Worm (Caenorhabditis elegans) whole organism, midembryonic: Measurements from ENCODE around the gene atln-1.

Experiments used
- T22C8.4 ChIP-seq: fragments of 200-800 bp; sonication (Bioruptor generic); IDR thresholded peaks from 2 replicates; pipeline ENCODE4 v1.3.6; 2022; ENCODE audit warnings: missing genetic modification characterization, missing compliant biosample characterization
- cog-1 ChIP-seq: sonication (generic microtip); optimal IDR thresholded peaks from 2 replicates; lab custom pipeline; 2016; ENCODE audit warnings: missing genetic modification characterization, missing compliant biosample characterization
- flt-1 ChIP-seq: fragments of 200-800 bp; sonication (Bioruptor generic); IDR thresholded peaks from 2 replicates; pipeline ENCODE4 v1.3.6; 2022; ENCODE audit warnings: missing genetic modification characterization, missing compliant biosample characterization
- klf-2 ChIP-seq: fragments of 200-800 bp; sonication (Bioruptor generic); conservative IDR thresholded peaks from 2 replicates; pipeline ENCODE4 v1.3.6; 2022; ENCODE audit warnings: missing genetic modification reagents, missing genetic modification characterization, missing compliant biosample characterization
- med-1 ChIP-seq: sonication (generic microtip); optimal IDR thresholded peaks from 2 replicates; lab custom pipeline; 2017; ENCODE audit warnings: missing genetic modification characterization, mild to moderate bottlenecking, missing compliant biosample characterization, antibody characterized with exemption, missing genetic modification reagents; ENCODE audit not compliant: insufficient read depth
- ref-1 ChIP-seq: fragments of 200-800 bp; sonication (Bioruptor generic); conservative IDR thresholded peaks from 2 replicates; pipeline ENCODE4 v1.3.6; 2022; ENCODE audit warnings: missing genetic modification reagents, missing genetic modification characterization, missing compliant biosample characterization
- tab-1 ChIP-seq: fragments of 200-800 bp; sonication (Bioruptor generic); IDR thresholded peaks from 2 replicates; pipeline ENCODE4 v1.3.6; 2022; ENCODE audit warnings: missing genetic modification characterization, missing compliant biosample characterization
- ztf-23 ChIP-seq: fragments of 200-800 bp; sonication (Bioruptor generic); IDR thresholded peaks from 2 replicates; pipeline ENCODE4 v1.3.6; 2022; ENCODE audit warnings: missing genetic modification reagents, missing genetic modification characterization, missing compliant biosample characterization
- ztf-29 ChIP-seq: fragments of 200-800 bp; sonication (Bioruptor generic); IDR thresholded peaks from 2 replicates; pipeline ENCODE4 v1.3.6; 2022; ENCODE audit warnings: missing genetic modification reagents, missing genetic modification characterization, missing compliant biosample characterization

atln-1 gene

DNA sequence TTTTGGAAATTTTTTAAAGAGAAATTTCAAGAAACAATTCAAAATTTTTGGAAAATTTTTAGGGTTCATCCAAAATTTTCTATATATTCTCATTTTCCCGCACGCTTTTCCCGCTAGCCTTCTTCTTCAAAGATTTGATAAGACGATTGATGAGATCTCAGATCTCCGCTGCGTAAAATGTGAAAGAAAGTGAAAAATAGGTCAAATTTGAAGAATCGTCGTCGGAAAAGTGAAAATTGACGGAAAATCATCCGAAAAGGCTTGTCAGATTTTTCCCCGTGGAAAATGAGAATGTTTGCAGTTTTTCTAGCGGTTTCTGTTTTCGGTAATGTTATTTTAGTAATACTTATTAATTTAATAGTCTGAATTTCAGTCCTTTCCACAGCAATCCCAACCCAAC lies 20.7 kb downstream of the atln-1 start, which contains the start of gene Y54G2A.76:
Gene Y54G2A.76 (plus strand): TSS at position 203 of the 400 bp plus-strand sequence.
- TF ChIP-seq ref-1 (GFP tag; lab: Robert Waterston, UW) (no peak), ztf-29 (no peak), flt-1 (GFP tag; lab: Robert Waterston, UW) (no peak), med-1 (no peak), cog-1 (tag; lab: Kevin White, UChicago) (no peak), tab-1 (GFP tag; lab: Robert Waterston, UW) (no peak), klf-2 (GFP tag; lab: Robert Waterston, UW) (no peak), ztf-23 (no peak), T22C8.4 (GFP tag; lab: Robert Waterston, UW) (no peak)

DNA sequence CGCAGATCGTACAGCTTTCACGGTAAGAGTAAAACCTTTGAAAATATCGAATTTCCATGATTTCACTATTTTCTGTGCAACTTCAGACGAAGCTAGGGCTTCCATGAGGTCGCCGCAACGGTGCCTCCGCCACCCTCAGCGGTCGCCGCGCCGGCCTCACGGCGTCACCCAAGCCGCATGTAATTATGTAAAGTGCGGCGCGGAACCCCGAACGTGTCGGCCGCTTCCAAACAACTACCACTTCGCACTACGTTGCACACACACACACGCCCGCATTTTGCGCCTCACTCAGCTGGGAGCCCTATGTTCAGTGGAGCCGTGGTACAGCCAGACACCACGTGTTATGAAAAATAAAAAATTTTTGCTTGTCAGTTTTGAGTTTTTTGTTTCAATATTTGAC lies 28.5 kb downstream of the atln-1 start:
- no peak for TF ChIP-seq ref-1 (GFP tag; lab: Robert Waterston, UW)
- TF ChIP-seq flt-1 (GFP tag; lab: Robert Waterston, UW): 0 out of 2 replicates have a peak, but pooled peaks have one; percentile 35

DNA sequence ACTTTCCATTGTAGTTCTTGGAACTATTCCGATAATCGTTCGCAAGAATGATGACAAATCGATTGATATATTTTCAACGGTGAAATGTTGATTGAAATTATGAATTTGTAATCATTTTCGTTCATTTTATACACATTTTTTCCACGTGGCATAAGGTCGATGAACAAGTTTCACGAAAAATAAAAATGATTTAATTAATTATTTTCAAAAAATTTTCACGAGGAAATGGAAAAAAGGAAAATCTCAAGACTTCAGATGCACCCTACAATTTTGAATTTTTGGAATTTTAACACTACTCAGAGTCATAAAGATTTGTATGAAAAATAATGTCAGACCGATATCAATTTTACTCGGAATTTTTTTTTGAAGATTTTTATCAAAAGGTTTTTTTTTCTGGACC lies 31.1 kb downstream of the atln-1 start, which contains the start of gene Y54G2A.13:
Gene Y54G2A.13 (minus strand): TSS at position 101 of the 400 bp plus-strand sequence.
- no peak for TF ChIP-seq ztf-29
- no peak for TF ChIP-seq med-1
- no peak for TF ChIP-seq tab-1 (GFP tag; lab: Robert Waterston, UW)
- TF ChIP-seq ztf-23: no peak
- no peak for TF ChIP-seq flt-1 (GFP tag; lab: Robert Waterston, UW)
- TF ChIP-seq klf-2 (GFP tag; lab: Robert Waterston, UW): no peak
- TF ChIP-seq cog-1 (tag; lab: Kevin White, UChicago): no peak
- no peak for TF ChIP-seq T22C8.4 (GFP tag; lab: Robert Waterston, UW)
- TF ChIP-seq ref-1 (GFP tag; lab: Robert Waterston, UW): no peak

DNA sequence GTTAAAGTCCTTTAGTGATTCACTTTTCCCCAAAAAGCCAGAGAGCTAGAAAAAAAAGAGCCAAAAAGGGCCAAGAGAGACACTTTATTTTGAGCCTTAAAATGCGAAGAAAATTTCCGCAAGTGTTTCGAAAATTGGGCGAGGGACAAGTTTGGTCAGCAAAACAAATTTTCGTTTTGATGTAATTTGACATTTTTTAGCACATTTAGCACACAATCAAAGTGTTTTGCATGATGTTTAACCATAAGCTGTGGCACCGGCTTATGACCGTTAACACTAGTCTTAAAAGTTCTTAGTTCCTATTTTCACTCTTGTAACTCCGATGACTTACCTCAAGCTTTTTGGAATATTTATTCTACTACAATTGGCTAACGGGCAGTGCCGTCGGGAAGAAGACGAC lies 31.9 kb downstream of the atln-1 start, which contains the start of gene Y54G2A.37:
Gene Y54G2A.37 (plus strand): TSS at position 301 of the 400 bp plus-strand sequence.
- TF ChIP-seq flt-1 (GFP tag; lab: Robert Waterston, UW): no peak
- TF ChIP-seq ztf-23: no peak
- TF ChIP-seq ztf-29: no peak
- TF ChIP-seq klf-2 (GFP tag; lab: Robert Waterston, UW): no peak
- no peak for TF ChIP-seq med-1

DNA sequence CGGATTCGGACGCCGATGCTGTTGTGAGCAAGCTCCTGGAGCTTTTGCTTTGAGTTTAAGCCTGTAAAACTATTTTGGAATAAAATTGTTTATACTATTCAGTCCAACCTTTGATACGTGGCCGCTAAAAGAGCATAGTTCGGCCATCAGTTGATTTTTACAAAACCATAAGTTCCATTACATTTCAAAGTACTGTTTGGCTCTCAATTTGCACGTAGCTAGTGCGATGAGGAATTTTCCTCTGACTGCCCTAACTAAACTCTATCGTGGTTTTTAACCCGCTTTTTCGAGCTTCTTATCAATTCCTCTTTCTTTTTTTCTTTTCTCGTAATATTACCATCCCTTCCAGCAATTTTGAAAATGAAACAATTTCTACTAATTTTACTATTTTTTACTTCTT lies 35.0 kb downstream of the atln-1 start, which contains the start of gene clec-80:
Gene clec-80 (plus strand): TSS at position 301 of the 400 bp plus-strand sequence.
- TF ChIP-seq ref-1 (GFP tag; lab: Robert Waterston, UW) (no peak), cog-1 (tag; lab: Kevin White, UChicago) (no peak), ztf-23 (no peak), tab-1 (GFP tag; lab: Robert Waterston, UW) (no peak), T22C8.4 (GFP tag; lab: Robert Waterston, UW) (no peak), med-1 (no peak), flt-1 (GFP tag; lab: Robert Waterston, UW) (no peak), klf-2 (GFP tag; lab: Robert Waterston, UW) (no peak), ztf-29 (no peak)

DNA sequence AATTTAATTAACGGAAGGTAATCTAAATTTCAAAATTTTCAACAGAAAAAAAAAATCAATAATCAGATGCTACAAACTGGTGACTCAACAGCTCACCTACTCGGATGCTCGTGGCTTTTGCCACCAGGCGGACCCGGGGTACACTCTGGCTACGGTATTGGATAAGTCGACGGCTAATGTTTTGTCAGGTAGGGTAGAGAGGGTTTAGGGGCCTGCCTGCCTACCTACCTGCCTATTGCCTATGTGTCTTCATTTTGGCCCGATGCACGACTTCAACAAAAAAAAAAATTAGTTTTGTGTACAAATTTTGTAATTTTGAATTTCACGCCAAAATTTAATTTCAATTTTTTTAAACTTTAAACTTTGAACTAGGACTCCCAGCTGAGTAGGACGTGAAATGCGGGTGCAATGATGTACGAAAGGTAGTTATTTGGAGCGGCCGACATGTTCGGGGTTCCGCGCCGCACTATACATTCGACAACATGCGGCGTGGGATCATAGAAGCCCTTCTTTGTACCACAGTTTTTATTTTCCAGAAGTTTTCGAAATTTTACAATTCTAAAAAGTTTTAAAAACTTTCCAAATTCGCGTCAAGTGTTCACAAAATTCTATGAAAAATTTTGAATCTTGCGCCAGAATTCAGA lies 37.1 kb downstream of the atln-1 start:
- TF ChIP-seq klf-2 (GFP tag; lab: Robert Waterston, UW) (no peak), ztf-29 (no peak), cog-1 (tag; lab: Kevin White, UChicago) (no peak), flt-1 (GFP tag; lab: Robert Waterston, UW) (no peak), ztf-23 (no peak), ref-1 (GFP tag; lab: Robert Waterston, UW) (no peak), T22C8.4 (GFP tag; lab: Robert Waterston, UW) (no peak), med-1 (no peak), tab-1 (GFP tag; lab: Robert Waterston, UW) (no peak)

DNA sequence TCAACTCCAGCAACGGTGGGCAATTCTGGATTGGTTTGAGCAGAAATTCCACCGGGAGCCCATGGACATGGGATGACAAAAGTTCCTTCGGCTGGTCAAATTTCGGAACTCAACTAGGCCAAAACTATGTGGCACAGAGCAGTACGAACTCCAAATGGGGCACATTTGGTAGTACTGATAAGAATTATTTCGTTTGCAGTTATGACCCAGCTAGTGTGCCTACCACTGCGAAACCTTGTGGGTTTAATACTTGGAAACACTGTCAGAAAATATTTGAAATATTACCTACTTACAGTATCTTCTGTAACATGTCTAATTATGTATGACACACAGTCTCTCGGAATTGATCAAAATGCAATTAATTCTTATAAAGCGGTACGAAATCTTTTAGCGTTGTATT lies 37.8 kb downstream of the atln-1 start:
- TF ChIP-seq T22C8.4 (GFP tag; lab: Robert Waterston, UW) (no peak), tab-1 (GFP tag; lab: Robert Waterston, UW) (no peak)

DNA sequence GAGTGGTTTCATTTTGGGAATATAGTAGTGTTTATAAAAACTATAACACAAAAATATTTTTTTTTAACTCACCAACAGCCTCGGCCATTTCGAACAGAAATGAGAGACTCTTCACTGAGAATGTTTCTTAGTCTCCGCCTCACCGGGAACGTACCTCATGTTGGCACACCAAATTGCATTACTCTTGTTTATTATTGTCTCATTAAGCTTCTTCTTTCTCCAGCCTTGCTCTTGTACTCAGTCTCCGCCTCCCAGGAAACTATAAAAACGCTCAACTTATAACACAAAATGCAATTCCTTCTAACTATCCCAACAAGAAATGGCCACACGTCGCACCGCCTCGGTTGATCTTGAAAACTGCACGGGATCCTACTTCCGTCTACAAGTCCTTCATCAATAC lies 44.1 kb downstream of the atln-1 start, which contains the start of the genes Y54G2A.48 and pudl-1:
Gene Y54G2A.48 (minus strand): TSS at position 101 of the 400 bp plus-strand sequence.
Gene pudl-1 (plus strand): TSS at position 320 of the 400 bp plus-strand sequence.
- TF ChIP-seq klf-2 (GFP tag; lab: Robert Waterston, UW) (no peak), flt-1 (GFP tag; lab: Robert Waterston, UW) (no peak), T22C8.4 (GFP tag; lab: Robert Waterston, UW) (no peak), tab-1 (GFP tag; lab: Robert Waterston, UW) (no peak), ztf-29 (no peak), ref-1 (GFP tag; lab: Robert Waterston, UW) (no peak), med-1 (no peak)

DNA sequence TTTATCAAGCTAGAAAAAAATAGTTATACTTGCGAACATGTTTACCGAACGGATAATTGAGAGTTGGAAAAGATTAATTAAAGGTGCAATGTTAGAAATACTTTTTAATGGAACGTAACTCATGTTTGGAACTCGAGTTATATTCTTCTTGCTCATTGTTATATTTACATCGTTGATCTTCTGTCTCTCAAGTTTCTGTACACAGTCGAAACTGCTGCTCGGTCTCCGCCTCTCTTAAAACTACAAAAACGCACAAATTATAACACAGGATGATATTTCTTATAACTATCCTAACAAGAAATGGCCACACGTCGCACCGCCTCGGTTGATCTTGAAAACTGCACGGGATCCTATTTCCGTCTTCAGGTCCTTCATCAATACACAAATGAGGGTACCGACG lies 46.0 kb downstream of the atln-1 start, which contains the start of gene pudl-2:
Gene pudl-2 (plus strand): TSS at position 301 of the 400 bp plus-strand sequence.
- no peak for TF ChIP-seq ref-1 (GFP tag; lab: Robert Waterston, UW)
- no peak for TF ChIP-seq tab-1 (GFP tag; lab: Robert Waterston, UW)
- no peak for TF ChIP-seq flt-1 (GFP tag; lab: Robert Waterston, UW)
- no peak for TF ChIP-seq cog-1 (tag; lab: Kevin White, UChicago)
- TF ChIP-seq ztf-23: no peak
- no peak for TF ChIP-seq med-1
- TF ChIP-seq ztf-29: no peak
- no peak for TF ChIP-seq T22C8.4 (GFP tag; lab: Robert Waterston, UW)
- no peak for TF ChIP-seq klf-2 (GFP tag; lab: Robert Waterston, UW)

DNA sequence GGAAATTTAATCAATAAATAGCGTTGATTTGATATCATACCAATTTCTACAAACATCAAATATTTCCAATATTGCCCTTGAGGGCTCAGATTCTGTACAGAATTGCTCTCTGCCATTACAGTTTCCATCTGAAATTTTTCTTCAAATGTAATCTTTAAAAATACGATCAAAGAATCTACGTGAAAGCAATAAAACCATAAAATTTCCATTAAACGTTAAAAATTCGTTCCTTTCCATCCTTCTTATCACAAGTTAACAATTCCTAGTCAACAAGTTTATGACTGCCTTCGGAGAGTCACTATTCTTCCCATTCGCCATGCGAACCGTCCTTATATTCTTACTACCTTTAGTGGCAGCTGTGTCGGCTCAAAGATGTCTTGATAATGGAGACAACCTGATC lies 46.9 kb downstream of the atln-1 start, which contains the start of gene clec-82:
Gene clec-82 (plus strand): TSS at position 301 of the 400 bp plus-strand sequence.
- TF ChIP-seq T22C8.4 (GFP tag; lab: Robert Waterston, UW) (no peak), ref-1 (GFP tag; lab: Robert Waterston, UW) (no peak), cog-1 (tag; lab: Kevin White, UChicago) (no peak), ztf-23 (no peak), tab-1 (GFP tag; lab: Robert Waterston, UW) (no peak), flt-1 (GFP tag; lab: Robert Waterston, UW) (no peak)
